Worm (Caenorhabditis elegans) whole organism, mixed stage, embryonic: Measurements from ENCODE around the gene oig-1.

Experiments used
- pha-4 ChIP-seq: fragments of 150-350 bp; optimal IDR thresholded peaks from 2 replicates; lab custom pipeline; 2018; ENCODE audit warnings: missing biosample characterization, missing genetic modification reagents, missing genetic modification characterization
- snpc-4 ChIP-seq: fragments of 150-350 bp; optimal IDR thresholded peaks from 2 replicates; lab custom pipeline; 2014; ENCODE audit warnings: missing biosample characterization, missing genetic modification characterization

DNA sequence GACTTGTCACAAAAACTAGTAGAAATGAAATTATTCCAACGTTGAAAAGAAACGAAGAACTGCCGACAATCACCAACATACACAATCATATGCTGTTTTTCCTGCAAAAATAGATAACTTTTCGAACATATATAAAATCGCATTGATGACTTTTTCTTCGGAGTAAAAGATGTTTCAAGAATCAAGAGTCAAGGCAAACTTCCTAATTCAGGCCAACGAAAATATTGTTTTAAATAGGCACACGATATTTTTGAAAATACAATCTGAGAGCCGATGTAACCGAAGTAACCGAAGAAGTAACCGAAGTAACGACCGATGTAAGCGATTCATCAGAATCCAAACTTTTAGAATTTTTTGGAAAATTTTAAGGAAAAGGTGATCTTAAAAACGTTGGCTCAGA is 5.5 kb downstream of the oig-1 start, which contains the start of gene C09E7.10:
- TF ChIP-seq pha-4 (tag; lab: Kevin White, UChicago): no peak
- no peak for TF ChIP-seq snpc-4 (tag; lab: Kevin White, UChicago)
